Fruit fly (Drosophila melanogaster) whole organism, embryonic: ENCODE measurements around the gene Ctl1.

Experiments used
- Awh ChIP-seq: fragments of 200-800 bp; sonication (Bioruptor generic); IDR thresholded peaks from 2 replicates; pipeline ENCODE4, ENCODE4 v1.3.6; 2022; ENCODE audit warnings: missing biosample characterization, missing genetic modification characterization
- BEAF-32 ChIP-seq: fragments of 200-800 bp; sonication (Bioruptor generic); optimal IDR thresholded peaks from 3 replicates; lab custom pipeline; 2017; ENCODE audit warnings: missing biosample characterization, missing genetic modification characterization, mild to moderate bottlenecking, moderate library complexity, missing genetic modification reagents
- CG10654 ChIP-seq: fragments of 200-800 bp; sonication (Bioruptor generic); optimal IDR thresholded peaks from 2 replicates; lab custom pipeline; 2016; ENCODE audit warnings: missing biosample characterization, missing genetic modification characterization
- CG11247 ChIP-seq: fragments of 200-800 bp; sonication (Bioruptor generic); IDR thresholded peaks from 2 replicates; pipeline ENCODE4 v1.3.6; 2022; ENCODE audit warnings: missing biosample characterization, missing genetic modification characterization
- CG12104 ChIP-seq: fragments of 200-800 bp; sonication (Bioruptor generic); optimal IDR thresholded peaks from 3 replicates; lab custom pipeline; 2016; ENCODE audit warnings: missing biosample characterization, missing genetic modification characterization
- CG12659 ChIP-seq: fragments of 200-800 bp; sonication (Bioruptor generic); optimal IDR thresholded peaks from 3 replicates; lab custom pipeline; 2017; ENCODE audit warnings: mild to moderate bottlenecking, missing biosample characterization, missing genetic modification reagents, missing genetic modification characterization
- CG12744 ChIP-seq: fragments of 200-800 bp; sonication (Bioruptor generic); optimal IDR thresholded peaks from 2 replicates; lab custom pipeline; 2016; ENCODE audit warnings: missing biosample characterization, missing genetic modification characterization
- CG13624 ChIP-seq: fragments of 200-800 bp; sonication (Bioruptor generic); optimal IDR thresholded peaks from 2 replicates; lab custom pipeline; 2016; ENCODE audit warnings: missing biosample characterization, missing genetic modification characterization
- CG14441 ChIP-seq: fragments of 200-800 bp; sonication (Bioruptor generic); IDR thresholded peaks from 2 replicates; pipeline ENCODE4 v1.3.6; 2022; ENCODE audit warnings: missing biosample characterization, missing genetic modification characterization
- CG14667 ChIP-seq: fragments of 200-800 bp; sonication (Bioruptor generic); IDR thresholded peaks from 2 replicates; pipeline ENCODE4 v1.3.6; 2022; ENCODE audit warnings: missing biosample characterization, missing genetic modification characterization
- CG15269 ChIP-seq: fragments of 200-800 bp; sonication (Bioruptor generic); optimal IDR thresholded peaks from 2 replicates; lab custom pipeline; 2018; ENCODE audit warnings: missing biosample characterization, mild to moderate bottlenecking, missing genetic modification characterization, moderate library complexity
- CG1529 ChIP-seq: fragments of 200-800 bp; sonication (Bioruptor generic); optimal IDR thresholded peaks from 3 replicates; lab custom pipeline; 2018; ENCODE audit warnings: missing biosample characterization, missing genetic modification characterization
- CG1603 ChIP-seq: fragments of 200-800 bp; sonication (Bioruptor generic); optimal IDR thresholded peaks from 2 replicates; lab custom pipeline; 2019; ENCODE audit warnings: missing biosample characterization, mild to moderate bottlenecking, missing genetic modification characterization, moderate library complexity
- CG1647 ChIP-seq: fragments of 200-800 bp; sonication (Bioruptor generic); optimal IDR thresholded peaks from 3 replicates; lab custom pipeline; 2016; ENCODE audit warnings: missing biosample characterization, missing genetic modification characterization
- CG1792 ChIP-seq: fragments of 200-800 bp; sonication (Bioruptor generic); optimal IDR thresholded peaks from 2 replicates; lab custom pipeline; 2016; ENCODE audit warnings: missing biosample characterization, missing genetic modification characterization
- CG30020 ChIP-seq: fragments of 200-800 bp; optimal IDR thresholded peaks from 2 replicates; lab custom pipeline; 2019; ENCODE audit warnings: missing biosample characterization, mild to moderate bottlenecking, missing genetic modification characterization, moderate library complexity
- CG3838 ChIP-seq: fragments of 200-800 bp; sonication (Bioruptor generic); optimal IDR thresholded peaks from 3 replicates; lab custom pipeline; 2016; ENCODE audit warnings: missing biosample characterization, missing genetic modification characterization
- CG4617 ChIP-seq: fragments of 200-800 bp; sonication (Bioruptor generic); optimal IDR thresholded peaks from 3 replicates; lab custom pipeline; 2016; ENCODE audit warnings: missing biosample characterization, missing genetic modification characterization, borderline replicate concordance
- CG8944 ChIP-seq: fragments of 200-800 bp; sonication (Bioruptor generic); optimal IDR thresholded peaks from 3 replicates; lab custom pipeline; 2016; ENCODE audit warnings: missing biosample characterization, missing genetic modification characterization
- CG9817 ChIP-seq: fragments of 200-800 bp; sonication (Bioruptor generic); optimal IDR thresholded peaks from 2 replicates; lab custom pipeline; 2018; ENCODE audit warnings: missing biosample characterization, mild to moderate bottlenecking, missing genetic modification characterization, moderate library complexity
- CTCF ChIP-seq: fragments of 200-800 bp; sonication (Bioruptor generic); optimal IDR thresholded peaks from 2 replicates; lab custom pipeline; 2017; ENCODE audit warnings: missing biosample characterization, mild to moderate bottlenecking, missing genetic modification characterization, moderate library complexity
- Chrac-16 ChIP-seq: fragments of 200-800 bp; sonication (Bioruptor generic); optimal IDR thresholded peaks from 3 replicates; lab custom pipeline; 2016; ENCODE audit warnings: missing biosample characterization, missing genetic modification characterization
- Dad ChIP-seq: fragments of 200-800 bp; sonication (Bioruptor generic); optimal IDR thresholded peaks from 3 replicates; lab custom pipeline; 2016; ENCODE audit warnings: missing biosample characterization, missing genetic modification characterization
- Dbx ChIP-seq: fragments of 200-800 bp; sonication (Bioruptor generic); IDR thresholded peaks from 3 replicates; pipeline ENCODE4 v1.3.6; 2022; ENCODE audit warnings: missing biosample characterization, missing genetic modification characterization
- Dp ChIP-seq: fragments of 200-800 bp; sonication (Bioruptor generic); optimal IDR thresholded peaks from 2 replicates; lab custom pipeline; 2018; ENCODE audit warnings: missing biosample characterization, mild to moderate bottlenecking, missing genetic modification characterization, moderate library complexity
- Drgx ChIP-seq: fragments of 200-800 bp; sonication (Bioruptor generic); IDR thresholded peaks from 2 replicates; pipeline ENCODE4 v1.3.6; 2022; ENCODE audit warnings: missing biosample characterization, missing genetic modification characterization
- E2f2 ChIP-seq: fragments of 200-800 bp; sonication (Bioruptor generic); IDR thresholded peaks from 2 replicates; pipeline ENCODE4 v1.3.6; 2022; ENCODE audit warnings: missing biosample characterization, missing genetic modification characterization
- Eip74EF ChIP-seq, 2 experiments: fragments of 200-800 bp in 1 of 2; fragments of >200 bp in 1 of 2; sonication (Bioruptor generic) in 1 of 2; optimal IDR thresholded peaks; 2 replicates each; lab custom pipeline; 2017 to 2019; ENCODE audit warnings: missing biosample characterization in 2 of 2, missing genetic modification characterization in 2 of 2, mild to moderate bottlenecking in 1 of 2, moderate library complexity in 1 of 2
- Ets97D ChIP-seq: fragments of 200-800 bp; sonication (Bioruptor generic); optimal IDR thresholded peaks from 3 replicates; lab custom pipeline; 2016; ENCODE audit warnings: missing biosample characterization, missing genetic modification characterization
- Hsf ChIP-seq: fragments of 200-800 bp; sonication (Bioruptor generic); optimal IDR thresholded peaks from 3 replicates; lab custom pipeline; 2016; ENCODE audit warnings: missing biosample characterization, missing genetic modification characterization
- Kr ChIP-seq: fragments of 200-800 bp; sonication (Bioruptor generic); optimal IDR thresholded peaks from 2 replicates; lab custom pipeline; 2017; ENCODE audit warnings: missing biosample characterization, mild to moderate bottlenecking, missing genetic modification characterization
- NC2β ChIP-seq: fragments of 200-800 bp; sonication (Bioruptor generic); optimal IDR thresholded peaks from 2 replicates; lab custom pipeline; 2016; ENCODE audit warnings: missing biosample characterization, missing genetic modification characterization
- Oli ChIP-seq: fragments of 200-800 bp; sonication (Bioruptor generic); optimal IDR thresholded peaks from 2 replicates; lab custom pipeline; 2018; ENCODE audit warnings: missing biosample characterization, mild to moderate bottlenecking, missing genetic modification characterization, moderate library complexity
- Sox100B ChIP-seq: fragments of 200-800 bp; sonication (Bioruptor generic); optimal IDR thresholded peaks from 3 replicates; lab custom pipeline; 2018; ENCODE audit warnings: missing biosample characterization, mild to moderate bottlenecking, missing genetic modification characterization
- Sox102F ChIP-seq: fragments of 200-800 bp; sonication (Bioruptor generic); optimal IDR thresholded peaks from 2 replicates; lab custom pipeline; 2018; ENCODE audit warnings: missing biosample characterization, mild to moderate bottlenecking, missing genetic modification characterization, moderate library complexity
- Sry-δ ChIP-seq: fragments of 200-800 bp; sonication (Bioruptor generic); optimal IDR thresholded peaks from 2 replicates; lab custom pipeline; 2016; ENCODE audit warnings: missing biosample characterization, missing genetic modification characterization
- Taf1 ChIP-seq: fragments of 200-800 bp; sonication (Bioruptor generic); IDR thresholded peaks from 2 replicates; pipeline ENCODE4 v1.3.6; 2022; ENCODE audit warnings: missing biosample characterization, missing genetic modification characterization
- Usf ChIP-seq: fragments of 200-800 bp; sonication (Bioruptor generic); optimal IDR thresholded peaks from 2 replicates; lab custom pipeline; 2017; ENCODE audit warnings: missing genotype, missing biosample characterization, missing genetic modification characterization
- ato ChIP-seq: fragments of 200-800 bp; sonication (Bioruptor generic); IDR thresholded peaks from 2 replicates; pipeline ENCODE4 v1.3.6; 2022; ENCODE audit warnings: missing biosample characterization, missing genetic modification characterization; ENCODE audit not compliant: partially characterized antibody
- bab2 ChIP-seq: fragments of 200-800 bp; sonication (Bioruptor generic); optimal IDR thresholded peaks from 2 replicates; lab custom pipeline; 2016; ENCODE audit warnings: missing biosample characterization, missing genetic modification characterization
- chinmo ChIP-seq: fragments of 200-800 bp; sonication (Bioruptor generic); IDR thresholded peaks from 4 replicates; pipeline ENCODE4 v1.3.6; 2022; ENCODE audit warnings: missing biosample characterization, missing genetic modification characterization; ENCODE audit not compliant: partially characterized antibody
- ems ChIP-seq: fragments of 200-800 bp; sonication (Bioruptor generic); optimal IDR thresholded peaks from 3 replicates; lab custom pipeline; 2016; ENCODE audit warnings: missing biosample characterization, missing genetic modification characterization
- exex ChIP-seq: fragments of 200-800 bp; sonication (Bioruptor generic); optimal IDR thresholded peaks from 4 replicates; lab custom pipeline; 2018; ENCODE audit warnings: missing biosample characterization, mild to moderate bottlenecking, missing genetic modification characterization, moderate library complexity
- gem ChIP-seq: fragments of 200-800 bp; sonication (Bioruptor generic); optimal IDR thresholded peaks from 2 replicates; lab custom pipeline; 2019; ENCODE audit warnings: missing biosample characterization, mild to moderate bottlenecking, missing genetic modification characterization, moderate library complexity
- lilli ChIP-seq: fragments of 200-800 bp; sonication (Bioruptor generic); optimal IDR thresholded peaks from 3 replicates; lab custom pipeline; 2016; ENCODE audit warnings: missing biosample characterization, missing genetic modification characterization
- maf-S ChIP-seq: fragments of 200-800 bp; sonication (Bioruptor generic); optimal IDR thresholded peaks from 2 replicates; lab custom pipeline; 2016; ENCODE audit warnings: missing biosample characterization, missing genetic modification characterization
- p53 ChIP-seq: fragments of 200-800 bp; sonication (Bioruptor generic); optimal IDR thresholded peaks from 2 replicates; lab custom pipeline; 2016; ENCODE audit warnings: missing biosample characterization, missing genetic modification characterization
- ssp ChIP-seq: fragments of 200-800 bp; sonication (Bioruptor generic); IDR thresholded peaks from 2 replicates; pipeline ENCODE4 v1.3.6; 2022; ENCODE audit warnings: missing biosample characterization, missing genetic modification characterization
- twi ChIP-seq: fragments of 200-800 bp; optimal IDR thresholded peaks from 2 replicates; lab custom pipeline; 2019; ENCODE audit warnings: missing biosample characterization, mild to moderate bottlenecking, missing genetic modification characterization, moderate library complexity
- unc-4 ChIP-seq: fragments of 200-800 bp; sonication (Bioruptor generic); IDR thresholded peaks from 2 replicates; pipeline ENCODE4 v1.3.6; 2022; ENCODE audit warnings: missing biosample characterization, missing genetic modification characterization; ENCODE audit not compliant: partially characterized antibody
- zen ChIP-seq: fragments of 200-800 bp; sonication (Bioruptor generic); optimal IDR thresholded peaks from 3 replicates; lab custom pipeline; 2018; ENCODE audit warnings: missing biosample characterization, mild to moderate bottlenecking, missing genetic modification characterization, moderate library complexity

Gene Ctl1

DNA sequence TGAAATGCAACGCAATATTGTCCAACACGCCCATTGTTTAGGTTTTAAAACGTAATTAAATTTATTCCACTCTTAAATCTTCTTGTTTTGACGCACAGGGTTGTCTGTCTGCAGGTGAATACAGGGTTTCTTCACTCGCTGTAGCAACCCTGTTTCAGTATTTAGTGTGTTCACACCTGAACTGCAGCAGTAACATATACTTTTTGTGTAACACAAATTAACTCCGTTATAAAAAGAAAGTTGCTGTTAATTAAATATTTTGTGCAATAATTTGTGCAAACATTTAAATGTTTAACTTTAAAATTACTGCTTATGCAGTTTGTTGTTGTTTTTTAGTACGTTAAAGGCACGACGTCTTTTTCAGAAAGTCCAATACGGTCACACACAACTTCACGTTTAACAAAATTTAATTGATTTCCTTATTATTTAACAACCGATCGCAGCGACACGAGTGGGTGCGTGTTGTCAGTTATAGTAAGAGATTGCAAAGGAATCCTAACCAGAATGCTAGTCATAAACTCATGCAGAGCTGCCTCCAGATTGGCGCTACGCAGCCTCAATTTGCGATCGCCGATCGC is 14.4 kb downstream of the Ctl1 start, which contains the start of the genes CG15012 and Fdx2 (continued):
- TF ChIP-seq Sry-δ (GFP tag; lab: Kevin White, UChicago) = peak; percentile 50
- no peak for TF ChIP-seq Drgx
- no peak for TF ChIP-seq CG10654 (GFP tag; lab: Kevin White, UChicago)
- no peak for TF ChIP-seq Dbx (GFP tag; lab: Robert Waterston, UW)
- peak; percentile 10 for TF ChIP-seq CG12104 (GFP tag; lab: Kevin White, UChicago)
- peak; percentile 31 for TF ChIP-seq lilli
- TF ChIP-seq E2f2 = peak; percentile 54
- TF ChIP-seq CG4617 (GFP tag; lab: Kevin White, UChicago) = peak; percentile 96
- TF ChIP-seq CG12659 (GFP tag; lab: Kevin White, UChicago) = peak; percentile 69
- peak; percentile 1 for TF ChIP-seq Chrac-16 (GFP tag; lab: Kevin White, UChicago)
- TF ChIP-seq CG1603 = peak; percentile 64
- peak; percentile 37 for TF ChIP-seq CG1647 (GFP tag; lab: Kevin White, UChicago)
- TF ChIP-seq CG1792 (GFP tag; lab: Kevin White, UChicago) = no peak
- no peak for TF ChIP-seq Taf1 (GFP tag; lab: Robert Waterston, UW)
- peak; percentile 92 for TF ChIP-seq ssp (GFP tag; lab: Robert Waterston, UW)
- no peak for TF ChIP-seq ato
- TF ChIP-seq CG3838 (GFP tag; lab: Kevin White, UChicago) = no peak
- peak; percentile 46 for TF ChIP-seq BEAF-32 (GFP tag; lab: Kevin White, UChicago)
- no peak for TF ChIP-seq Awh (GFP tag; lab: Robert Waterston, UW)
- TF ChIP-seq CG14667 (GFP tag; lab: Robert Waterston, UW) = no peak
- no peak for TF ChIP-seq Kr (GFP tag; lab: Kevin White, UChicago)
- no peak for TF ChIP-seq CG12744 (GFP tag; lab: Kevin White, UChicago)
- no peak for TF ChIP-seq CG1529 (GFP tag; lab: Kevin White, UChicago)
- TF ChIP-seq Sox100B (GFP tag; lab: Kevin White, UChicago) = no peak
- peak; percentile 23 for TF ChIP-seq NC2β (GFP tag; lab: Kevin White, UChicago)
- TF ChIP-seq CTCF (GFP tag; lab: Kevin White, UChicago) = peak; percentile 19
- peak; percentile 37 for TF ChIP-seq Dad (GFP tag; lab: Kevin White, UChicago)
- no peak for TF ChIP-seq gem (tag; lab: Kevin White, UChicago)
- TF ChIP-seq CG13624 (GFP tag; lab: Kevin White, UChicago) = peak; percentile 48
- no peak for TF ChIP-seq Oli (tag; lab: Kevin White, UChicago)
- no peak for TF ChIP-seq Sox102F
- TF ChIP-seq Eip74EF (GFP tag; optimal IDR thresholded peaks at IDR 0.05; lab: Kevin White, UChicago) = peak in 1 of 2 experiments; percentile 3
- TF ChIP-seq Hsf (GFP tag; lab: Kevin White, UChicago) = peak; percentile 34
- TF ChIP-seq maf-S = no peak
- peak; percentile 29; the same call in 1 of the 2 replicates for TF ChIP-seq unc-4
- TF ChIP-seq chinmo (GFP tag; lab: Robert Waterston, UW) = 0 out of 4 replicates have a peak, but pooled peaks have one; percentile 36
- peak; percentile 7 for TF ChIP-seq twi (tag; lab: Kevin White, UChicago)
- TF ChIP-seq p53 (GFP tag; lab: Kevin White, UChicago) = peak; percentile 7
- TF ChIP-seq CG11247 (GFP tag; lab: Robert Waterston, UW) = no peak
- TF ChIP-seq Ets97D (GFP tag; lab: Kevin White, UChicago) = peak; percentile 71
- TF ChIP-seq Usf (GFP tag; lab: Kevin White, UChicago) = no peak
- no peak for TF ChIP-seq CG9817 (tag; lab: Kevin White, UChicago)
- TF ChIP-seq zen (tag; lab: Kevin White, UChicago) = peak; percentile 61
- TF ChIP-seq CG14441 (GFP tag; lab: Robert Waterston, UW) = no peak
- TF ChIP-seq CG30020 (tag; lab: Kevin White, UChicago) = peak; percentile 84
- TF ChIP-seq Dp (GFP tag; lab: Kevin White, UChicago) = peak; percentile 35
- peak; percentile 34 for TF ChIP-seq CG8944
- peak; percentile 53 for TF ChIP-seq bab2 (GFP tag; lab: Kevin White, UChicago)
- no peak for TF ChIP-seq CG15269 (tag; lab: Kevin White, UChicago)
- TF ChIP-seq ems (GFP tag; lab: Kevin White, UChicago) = peak; percentile 45
- TF ChIP-seq exex (tag; lab: Kevin White, UChicago) = peak; percentile 19
